Fruit fly (Drosophila melanogaster): ENCODE measurements around the gene CG33640.

CG33640 gene

dm6 chr2L:13528742-13529141 lies 1.1 kb downstream of the CG33640 start, which contains the start of gene CG33641:
Gene CG33641 (plus strand): TSS chr2L:13529042.
- no peak for TF ChIP-seq CG17801 (GFP tag; optimal IDR thresholded peaks at IDR 0.05; ENCODE audit: partially characterized antibody)

- no peak for TF ChIP-seq CG17801 (GFP tag; optimal IDR thresholded peaks at IDR 0.05; ENCODE audit: partially characterized antibody)
Measured at dm6 chr2L:13529675-13530074, 2.0 kb downstream of the CG33640 start, which contains the start of gene CG33642. Gene CG33642 (plus strand): TSS chr2L:13529975.

dm6 chr2L:13530774-13531173 lies 3.1 kb downstream of the CG33640 start, which contains the start of gene CG33643:
Gene CG33643 (plus strand): TSS chr2L:13531074.
- no peak for TF ChIP-seq CG17801 (GFP tag; optimal IDR thresholded peaks at IDR 0.05; ENCODE audit: partially characterized antibody)

dm6 chr2L:13531785-13532184 lies 4.1 kb downstream of the CG33640 start, which contains the start of gene CG33644:
Gene CG33644 (plus strand): TSS chr2L:13532085.
- TF ChIP-seq CG17801 (GFP tag; optimal IDR thresholded peaks at IDR 0.05; ENCODE audit: partially characterized antibody), result no peak

dm6 chr2L:13532524-13532923 lies 4.9 kb downstream of the CG33640 start, which contains the start of gene CG33645:
Gene CG33645 (plus strand): TSS chr2L:13532824.
- no peak for TF ChIP-seq CG17801 (GFP tag; optimal IDR thresholded peaks at IDR 0.05; ENCODE audit: partially characterized antibody)

dm6 chr2L:13535678-13536077 lies 8.0 kb downstream of the CG33640 start, which contains the start of gene CG15638:
Gene CG15638 (minus strand): TSS chr2L:13535778.
- TF ChIP-seq CG17801 (GFP tag; optimal IDR thresholded peaks at IDR 0.05; ENCODE audit: partially characterized antibody), result no peak

dm6 chr2L:13540704-13541103 lies 13.1 kb downstream of the CG33640 start, which contains the start of gene CG16852:
Gene CG16852 (plus strand): TSS chr2L:13540751.
- TF ChIP-seq CG17801 (GFP tag; optimal IDR thresholded peaks at IDR 0.05; ENCODE audit: partially characterized antibody), result no peak

- no peak for TF ChIP-seq CG17801 (GFP tag; optimal IDR thresholded peaks at IDR 0.05; ENCODE audit: partially characterized antibody)
Measured at dm6 chr2L:13541968-13542367, 14.3 kb downstream of the CG33640 start, which contains the start of gene CG16853. Gene CG16853 (plus strand): TSS chr2L:13542268.

dm6 chr2L:13542476-13542875 lies 14.8 kb downstream of the CG33640 start, which contains the start of gene CG9263:
Gene CG9263 (minus strand): TSS chr2L:13542576.
- TF ChIP-seq CG17801 (GFP tag; optimal IDR thresholded peaks at IDR 0.05; ENCODE audit: partially characterized antibody), result no peak

dm6 chr2L:13545678-13546077 lies 18.0 kb downstream of the CG33640 start:
- no peak for TF ChIP-seq CG17801 (GFP tag; optimal IDR thresholded peaks at IDR 0.05; ENCODE audit: partially characterized antibody)

- TF ChIP-seq CG17801 (GFP tag; optimal IDR thresholded peaks at IDR 0.05; ENCODE audit: partially characterized antibody), result no peak
Measured at dm6 chr2L:13547738-13548726, 20.4 kb downstream of the CG33640 start.

dm6 chr2L:13548786-13549780 lies 21.4 kb downstream of the CG33640 start, which contains the start of gene B4:
Gene B4 (minus strand): TSS chr2L:13549328.
- peak; percentile 46 for TF ChIP-seq CG17801 (GFP tag; optimal IDR thresholded peaks at IDR 0.05; ENCODE audit: partially characterized antibody)

- TF ChIP-seq CG17801 (GFP tag; optimal IDR thresholded peaks at IDR 0.05; ENCODE audit: partially characterized antibody), result peak; percentile 63
Measured at dm6 chr2L:13549973-13550458, 22.4 kb downstream of the CG33640 start, which contains the start of gene kuz. Gene kuz (plus strand): TSS chr2L:13550139.

dm6 chr2L:13550488-13551033 lies 22.9 kb downstream of the CG33640 start:
- no peak for TF ChIP-seq CG17801 (GFP tag; optimal IDR thresholded peaks at IDR 0.05; ENCODE audit: partially characterized antibody)
